Fruit fly (Drosophila melanogaster): ENCODE results near the gene Mnn1.

The Mnn1 gene

DNA sequence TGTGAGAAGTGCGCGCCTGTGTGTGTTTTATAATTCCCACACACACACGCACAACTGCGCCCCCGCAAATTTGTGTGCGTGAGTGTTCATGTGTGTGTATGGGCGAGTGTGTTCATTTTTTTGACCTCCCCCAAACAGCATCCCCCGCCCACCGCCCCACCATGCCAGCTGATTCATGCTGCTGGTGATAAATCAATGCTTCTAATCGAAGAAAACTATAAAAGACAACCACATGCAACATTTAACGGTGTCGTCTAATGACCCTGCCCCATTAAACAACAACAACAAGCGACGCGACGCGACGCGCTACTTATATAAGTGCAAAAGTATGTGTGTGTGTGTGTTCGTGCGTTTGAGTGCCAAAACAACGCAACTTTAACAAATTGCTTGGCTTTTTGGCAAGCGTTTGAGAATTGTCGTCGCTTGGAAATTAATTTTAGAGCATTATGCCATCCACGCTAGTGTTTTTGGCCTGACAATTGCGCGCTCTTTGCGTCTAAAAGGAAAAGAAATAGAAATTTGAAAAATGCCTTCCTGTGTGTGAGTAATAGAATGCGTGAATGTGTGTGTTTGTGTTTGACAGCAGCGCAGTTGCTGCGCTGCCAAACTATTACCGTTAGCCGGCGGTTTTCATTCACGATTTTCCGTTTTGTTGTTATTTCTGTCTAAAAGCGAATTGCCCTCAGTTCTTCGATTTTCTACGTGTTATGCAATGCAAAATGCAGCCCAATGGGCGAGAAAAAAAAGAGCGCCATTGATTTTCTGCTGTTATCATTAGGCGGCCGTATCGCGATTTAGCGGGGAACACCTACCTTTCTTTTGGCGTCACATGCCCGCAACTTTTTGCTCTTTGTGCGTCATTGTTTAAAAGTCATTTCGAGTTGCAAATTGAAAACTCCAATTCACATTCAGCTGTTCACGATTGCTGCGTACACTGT lies 17.4 kb upstream of the Mnn1 start:
- TF ChIP-seq Hr83 (GFP tag; optimal IDR thresholded peaks at IDR 0.05; ENCODE audit: poor library complexity, severe bottlenecking): no peak
- no peak for TF ChIP-seq Rel (GFP tag; optimal IDR thresholded peaks at IDR 0.05)
- peak; percentile 98 for TF ChIP-seq Rel (tag; optimal IDR thresholded peaks at IDR 0.05)

- TF ChIP-seq jim (GFP tag; optimal IDR thresholded peaks at IDR 0.05): no peak
- no peak for TF ChIP-seq Rel (GFP tag; optimal IDR thresholded peaks at IDR 0.05)
- TF ChIP-seq Rel (tag; optimal IDR thresholded peaks at IDR 0.05): no peak
- no peak for TF ChIP-seq N (GFP tag; optimal IDR thresholded peaks at IDR 0.05)
- TF ChIP-seq Mio (GFP tag; optimal IDR thresholded peaks at IDR 0.05): no peak
- peak; percentile 62 for TF ChIP-seq brk (GFP tag; optimal IDR thresholded peaks at IDR 0.05)
- peak in 1 of 2 experiments; percentile 83 for TF ChIP-seq foxo (GFP tag; optimal IDR thresholded peaks at IDR 0.05)
- peak; percentile 75 for TF ChIP-seq h (GFP tag; optimal IDR thresholded peaks at IDR 0.05)
- TF ChIP-seq CrebA (GFP tag; optimal IDR thresholded peaks at IDR 0.05; ENCODE audit: borderline replicate concordance): no peak
- no peak for TF ChIP-seq sv (GFP tag; optimal IDR thresholded peaks at IDR 0.05)
- TF ChIP-seq fru (GFP tag; optimal IDR thresholded peaks at IDR 0.05): peak; percentile 84
- peak; percentile 66 for TF ChIP-seq HLH106 (tag; optimal IDR thresholded peaks at IDR 0.05)
- TF ChIP-seq Myc (optimal IDR thresholded peaks at IDR 0.05): no peak
- no peak for TF ChIP-seq dl (GFP tag; optimal IDR thresholded peaks at IDR 0.05; ENCODE audit: insufficient read depth in 1 of 2, partially characterized antibody in 2 of 2)
- TF ChIP-seq Dfd (GFP tag; optimal IDR thresholded peaks at IDR 0.05): no peak
- TF ChIP-seq psq (GFP tag; optimal IDR thresholded peaks at IDR 0.05): peak; percentile 65
- TF ChIP-seq ey (GFP tag; optimal IDR thresholded peaks at IDR 0.05): peak; percentile 88
- TF ChIP-seq Dif (GFP tag; optimal IDR thresholded peaks at IDR 0.05; ENCODE audit: partially characterized antibody): no peak
- TF ChIP-seq lola (GFP tag; optimal IDR thresholded peaks at IDR 0.05): no peak
- TF ChIP-seq Hr83 (GFP tag; optimal IDR thresholded peaks at IDR 0.05; ENCODE audit: poor library complexity, severe bottlenecking): no peak
- TF ChIP-seq Hnf4 (GFP tag; optimal IDR thresholded peaks at IDR 0.05): peak; percentile 86
- TF ChIP-seq dmrt93B (GFP tag; optimal IDR thresholded peaks at IDR 0.05): no peak
- TF ChIP-seq br (GFP tag; optimal IDR thresholded peaks at IDR 0.05): peak; percentile 86
- peak; percentile 82 for TF ChIP-seq OdsH (GFP tag; optimal IDR thresholded peaks at IDR 0.05)
- TF ChIP-seq CG9705 (GFP tag; optimal IDR thresholded peaks at IDR 0.05): no peak
- TF ChIP-seq Vsx2 (GFP tag; optimal IDR thresholded peaks at IDR 0.05; ENCODE audit: partially characterized antibody): no peak
- peak; percentile 68 for TF ChIP-seq tai (GFP tag; optimal IDR thresholded peaks at IDR 0.05)
- TF ChIP-seq Jra (GFP tag; optimal IDR thresholded peaks at IDR 0.05): peak; percentile 65
- peak; percentile 76 for TF ChIP-seq rgr (GFP tag; optimal IDR thresholded peaks at IDR 0.05)
- no peak for TF ChIP-seq pan (optimal IDR thresholded peaks at IDR 0.05)
- no peak for TF ChIP-seq dsf (GFP tag; optimal IDR thresholded peaks at IDR 0.05; ENCODE audit: borderline replicate concordance)
- TF ChIP-seq CG32264 (GFP tag; optimal IDR thresholded peaks at IDR 0.05): peak; percentile 16
- TF ChIP-seq Abd-B (GFP tag; optimal IDR thresholded peaks at IDR 0.05): no peak
- TF ChIP-seq Sp1 (GFP tag; optimal IDR thresholded peaks at IDR 0.05): peak; percentile 85
- TF ChIP-seq woc (GFP tag; optimal IDR thresholded peaks at IDR 0.05): peak; percentile 20
- TF ChIP-seq sage (GFP tag; optimal IDR thresholded peaks at IDR 0.05): peak; percentile 33
- no peak for TF ChIP-seq usp (GFP tag; optimal IDR thresholded peaks at IDR 0.05)
- TF ChIP-seq GATAd (GFP tag; optimal IDR thresholded peaks at IDR 0.05): no peak
- no peak for TF ChIP-seq Hr78 (GFP tag; optimal IDR thresholded peaks at IDR 0.05)
Observed at dm6 chr2L:7039342-7039684, 16.8 kb upstream of the Mnn1 start.
